Fruit fly (Drosophila melanogaster) whole organism, adult: Measurements from ENCODE around the gene CG15385.

ENCODE experiments used
- CG11617 ChIP-seq: fragments of 200-800 bp; sonication (Bioruptor generic); optimal IDR thresholded peaks from 2 replicates; lab custom pipeline; 2017; ENCODE audit warnings: mild to moderate bottlenecking, missing biosample characterization, missing genetic modification reagents, missing genetic modification characterization
- CG12768 ChIP-seq: fragments of 200-800 bp; sonication (Bioruptor generic); optimal IDR thresholded peaks from 2 replicates; lab custom pipeline; 2017; ENCODE audit warnings: missing biosample characterization, missing genetic modification characterization, mild to moderate bottlenecking, moderate library complexity, missing genetic modification reagents
- CG14711 ChIP-seq: fragments of 200-800 bp; sonication (Bioruptor generic); optimal IDR thresholded peaks from 2 replicates; lab custom pipeline; 2018; ENCODE audit warnings: missing biosample characterization, mild to moderate bottlenecking, missing genetic modification characterization, moderate library complexity
- CG1620 ChIP-seq: fragments of 200-800 bp; sonication (Bioruptor generic); optimal IDR thresholded peaks from 2 replicates; lab custom pipeline; 2016; ENCODE audit warnings: missing biosample characterization, missing genetic modification characterization
- CG33017 ChIP-seq: fragments of 200-800 bp; sonication (Bioruptor generic); optimal IDR thresholded peaks from 2 replicates; lab custom pipeline; 2018; ENCODE audit warnings: missing biosample characterization, mild to moderate bottlenecking, missing genetic modification characterization, moderate library complexity
- CG7045 ChIP-seq: fragments of 200-800 bp; sonication (Bioruptor generic); optimal IDR thresholded peaks from 2 replicates; lab custom pipeline; 2017; ENCODE audit warnings: missing biosample characterization, mild to moderate bottlenecking, missing genetic modification characterization
- CG7101 ChIP-seq: fragments of 200-800 bp; sonication (Bioruptor generic); optimal IDR thresholded peaks from 2 replicates; lab custom pipeline; 2018; ENCODE audit warnings: missing biosample characterization, mild to moderate bottlenecking, missing genetic modification characterization, moderate library complexity
- Clk ChIP-seq: fragments of 200-800 bp; sonication (Bioruptor generic); optimal IDR thresholded peaks from 2 replicates; lab custom pipeline; 2017; ENCODE audit warnings: missing biosample characterization, missing genetic modification characterization
- Crg-1 ChIP-seq: fragments of 200-800 bp; sonication (Bioruptor generic); optimal IDR thresholded peaks from 2 replicates; lab custom pipeline; 2016; ENCODE audit warnings: missing biosample characterization, missing genetic modification characterization
- cic ChIP-seq: fragments of 200-800 bp; sonication (Bioruptor generic); optimal IDR thresholded peaks from 2 replicates; lab custom pipeline; 2017; ENCODE audit warnings: missing biosample characterization, mild to moderate bottlenecking, missing genetic modification characterization, moderate library complexity
- cnc ChIP-seq, 2 experiments: fragments of >200 bp; optimal IDR thresholded peaks; 2 replicates each; lab custom pipeline; 2017
- kay ChIP-seq: fragments of 200-800 bp; sonication (Bioruptor generic); peaks from one replicate; lab custom pipeline; 2016; ENCODE audit warnings: missing biosample characterization, missing genetic modification characterization, borderline replicate concordance
- toe ChIP-seq: fragments of 200-800 bp; sonication (Bioruptor generic); optimal IDR thresholded peaks from 2 replicates; lab custom pipeline; 2016; ENCODE audit warnings: missing biosample characterization, missing genetic modification characterization

DNA sequence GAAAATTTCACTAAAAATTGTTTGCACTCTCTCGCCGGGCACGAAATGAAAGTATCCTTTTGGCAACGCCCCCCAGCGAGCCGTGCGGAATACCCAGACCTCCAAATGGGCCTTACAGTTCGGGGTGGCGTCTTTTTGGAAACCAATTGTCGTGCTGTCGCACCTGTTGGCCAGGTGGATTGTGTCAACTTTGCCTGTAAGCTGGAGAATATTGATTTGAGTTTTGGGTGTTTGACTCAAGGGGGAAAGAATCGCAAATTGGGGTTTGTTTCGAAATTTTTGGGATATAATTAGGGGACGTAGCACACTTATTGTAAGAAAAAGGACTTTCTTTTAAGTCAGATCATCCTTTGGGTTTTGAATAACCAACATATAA, 14.3 kb downstream of the CG15385 start:
- no peak for TF ChIP-seq cnc (optimal IDR thresholded peaks at IDR 0.05; lab: Kevin White, UChicago)
- no peak for TF ChIP-seq kay (GFP tag; lab: Kevin White, UChicago)
- no peak for TF ChIP-seq CG14711 (tag; lab: Kevin White, UChicago)
- no peak for TF ChIP-seq cic
- TF ChIP-seq toe (GFP tag; lab: Kevin White, UChicago), result no peak
- TF ChIP-seq Clk, result no peak
- no peak for TF ChIP-seq CG7101 (tag; lab: Kevin White, UChicago)
- no peak for TF ChIP-seq CG12768 (GFP tag; lab: Kevin White, UChicago)
- TF ChIP-seq CG1620 (GFP tag; lab: Kevin White, UChicago), result no peak
- TF ChIP-seq CG7045 (GFP tag; lab: Kevin White, UChicago), result no peak
- TF ChIP-seq Crg-1 (GFP tag; lab: Kevin White, UChicago), result no peak
- TF ChIP-seq CG33017, result no peak
- no peak for TF ChIP-seq CG11617 (GFP tag; lab: Kevin White, UChicago)
